Fruit fly (Drosophila melanogaster) whole organism, embryonic: ENCODE results near the gene CG7766.

Experiments used
- B-H1 ChIP-seq: fragments of 200-800 bp; sonication (Bioruptor generic); IDR thresholded peaks from 3 replicates; pipeline ENCODE4 v1.3.6; 2022; ENCODE audit warnings: missing biosample characterization, missing genetic modification characterization
- CG10274 ChIP-seq: fragments of 200-800 bp; sonication (Bioruptor generic); optimal IDR thresholded peaks from 3 replicates; lab custom pipeline; 2017; ENCODE audit warnings: missing biosample characterization, mild to moderate bottlenecking, missing genetic modification characterization
- CG10543 ChIP-seq: fragments of 200-800 bp; sonication (Bioruptor generic); optimal IDR thresholded peaks from 3 replicates; lab custom pipeline; 2017; ENCODE audit warnings: missing biosample characterization, mild to moderate bottlenecking, missing genetic modification characterization, moderate library complexity
- CG11696 ChIP-seq: fragments of 200-800 bp; sonication (Bioruptor generic); IDR thresholded peaks from 2 replicates; pipeline ENCODE4 v1.3.6; 2022; ENCODE audit warnings: missing biosample characterization, missing genetic modification characterization
- CG1233 ChIP-seq: fragments of 200-800 bp; sonication (Bioruptor generic); optimal IDR thresholded peaks from 4 replicates; lab custom pipeline; 2018; ENCODE audit warnings: missing biosample characterization, mild to moderate bottlenecking, missing genetic modification characterization
- CG14014 ChIP-seq: fragments of 200-800 bp; sonication (Bioruptor generic); IDR thresholded peaks from 2 replicates; pipeline ENCODE4 v1.3.6; 2022; ENCODE audit warnings: missing biosample characterization, missing genetic modification characterization
- CG14667 ChIP-seq: fragments of 200-800 bp; sonication (Bioruptor generic); IDR thresholded peaks from 2 replicates; pipeline ENCODE4 v1.3.6; 2022; ENCODE audit warnings: missing biosample characterization, missing genetic modification characterization
- CG14710 ChIP-seq: fragments of 200-800 bp; sonication (Bioruptor generic); optimal IDR thresholded peaks from 3 replicates; lab custom pipeline; 2019; ENCODE audit warnings: missing biosample characterization, mild to moderate bottlenecking, missing genetic modification characterization, moderate library complexity
- CG15073 ChIP-seq: fragments of 200-800 bp; sonication (Bioruptor generic); optimal IDR thresholded peaks from 2 replicates; lab custom pipeline; 2016; ENCODE audit warnings: missing biosample characterization, missing genetic modification characterization
- CG15269 ChIP-seq: fragments of 200-800 bp; sonication (Bioruptor generic); optimal IDR thresholded peaks from 2 replicates; lab custom pipeline; 2018; ENCODE audit warnings: missing biosample characterization, mild to moderate bottlenecking, missing genetic modification characterization, moderate library complexity
- CG17359 ChIP-seq: fragments of 200-800 bp; sonication (Bioruptor generic); optimal IDR thresholded peaks from 3 replicates; lab custom pipeline; 2018; ENCODE audit warnings: missing biosample characterization, mild to moderate bottlenecking, missing genetic modification characterization, moderate library complexity
- CG17829 ChIP-seq: fragments of 200-800 bp; optimal IDR thresholded peaks from 2 replicates; lab custom pipeline; 2019; ENCODE audit warnings: missing biosample characterization, mild to moderate bottlenecking, missing genetic modification characterization, moderate library complexity
- CG2116 ChIP-seq: fragments of 200-800 bp; sonication (Bioruptor generic); optimal IDR thresholded peaks from 3 replicates; lab custom pipeline; 2018; ENCODE audit warnings: missing biosample characterization, mild to moderate bottlenecking, missing genetic modification characterization
- CG30403 ChIP-seq: fragments of 200-800 bp; sonication (Bioruptor generic); optimal IDR thresholded peaks from 3 replicates; lab custom pipeline; 2016; ENCODE audit warnings: missing biosample characterization, missing genetic modification characterization
- CG31224 ChIP-seq: fragments of 200-800 bp; sonication (Bioruptor generic); IDR thresholded peaks from 2 replicates; pipeline ENCODE4 v1.3.6; 2022; ENCODE audit warnings: missing biosample characterization, missing genetic modification characterization
- CG34224 ChIP-seq: fragments of 200-800 bp; sonication (Bioruptor generic); IDR thresholded peaks from 3 replicates; pipeline ENCODE4 v1.3.6; 2022; ENCODE audit warnings: missing biosample characterization, missing genetic modification characterization; ENCODE audit not compliant: partially characterized antibody
- CG42726 ChIP-seq: fragments of 200-800 bp; sonication (Bioruptor generic); IDR thresholded peaks from 2 replicates; pipeline ENCODE4 v1.3.6; 2022; ENCODE audit warnings: missing biosample characterization, missing genetic modification characterization; ENCODE audit not compliant: partially characterized antibody
- CG4424 ChIP-seq: fragments of 200-800 bp; sonication (Bioruptor generic); optimal IDR thresholded peaks from 3 replicates; lab custom pipeline; 2016; ENCODE audit warnings: missing biosample characterization, missing genetic modification characterization
- ERR ChIP-seq: fragments of 200-800 bp; sonication (Bioruptor generic); optimal IDR thresholded peaks from 2 replicates; lab custom pipeline; 2016; ENCODE audit warnings: missing biosample characterization, missing genetic modification characterization
- Ets65A ChIP-seq: fragments of 200-800 bp; sonication (Bioruptor generic); peaks from one replicate; lab custom pipeline; 2016; ENCODE audit warnings: missing biosample characterization, missing genetic modification characterization
- Fer1 ChIP-seq: fragments of 200-800 bp; sonication (Bioruptor generic); optimal IDR thresholded peaks from 2 replicates; lab custom pipeline; 2017; ENCODE audit warnings: missing biosample characterization, mild to moderate bottlenecking, missing genetic modification characterization
- Gug ChIP-seq: fragments of 200-800 bp; sonication (Bioruptor generic); IDR thresholded peaks from 4 replicates; pipeline ENCODE4 v1.3.6; 2022; ENCODE audit warnings: missing biosample characterization, missing genetic modification characterization
- HLHmδ ChIP-seq: fragments of 200-800 bp; sonication (Bioruptor generic); optimal IDR thresholded peaks from 2 replicates; lab custom pipeline; 2018; ENCODE audit warnings: missing biosample characterization, mild to moderate bottlenecking, missing genetic modification characterization, moderate library complexity
- Hr3 ChIP-seq: fragments of 200-800 bp; sonication (Bioruptor generic); optimal IDR thresholded peaks from 3 replicates; lab custom pipeline; 2016; ENCODE audit warnings: missing biosample characterization, missing genetic modification characterization
- Rx ChIP-seq: fragments of 200-800 bp; sonication (Bioruptor generic); IDR thresholded peaks from 2 replicates; pipeline ENCODE4 v1.3.6; 2022; ENCODE audit warnings: missing biosample characterization, missing genetic modification characterization
- ash1 ChIP-seq: fragments of 200-800 bp; sonication (Bioruptor generic); optimal IDR thresholded peaks from 2 replicates; lab custom pipeline; 2018; ENCODE audit warnings: missing biosample characterization, mild to moderate bottlenecking, missing genetic modification characterization
- btn ChIP-seq: fragments of 200-800 bp; sonication (Bioruptor generic); optimal IDR thresholded peaks from 2 replicates; lab custom pipeline; 2016; ENCODE audit warnings: missing biosample characterization, missing genetic modification characterization
- dimm ChIP-seq: fragments of 200-800 bp; sonication (Bioruptor generic); IDR thresholded peaks from 2 replicates; pipeline ENCODE4 v1.3.6; 2022; ENCODE audit warnings: missing biosample characterization, missing genetic modification characterization
- gce ChIP-seq: fragments of 200-800 bp; sonication (Bioruptor generic); IDR thresholded peaks from 3 replicates; pipeline ENCODE4 v1.3.6; 2022; ENCODE audit warnings: missing biosample characterization, missing genetic modification characterization
- grn ChIP-seq: fragments of 200-800 bp; sonication (Bioruptor generic); optimal IDR thresholded peaks from 3 replicates; lab custom pipeline; 2017; ENCODE audit warnings: missing biosample characterization, missing genetic modification characterization
- gsb-n ChIP-seq: fragments of 200-800 bp; sonication (Bioruptor generic); optimal IDR thresholded peaks from 3 replicates; lab custom pipeline; 2018; ENCODE audit warnings: missing biosample characterization, mild to moderate bottlenecking, missing genetic modification characterization
- gt ChIP-seq: fragments of 200-800 bp; sonication (Bioruptor generic); IDR thresholded peaks from 2 replicates; pipeline ENCODE4 v1.3.6; 2022; ENCODE audit warnings: missing biosample characterization, missing genetic modification characterization
- hkb ChIP-seq, 2 experiments: fragments of 200-800 bp in 1 of 2; fragments of >200 bp in 1 of 2; sonication (Bioruptor generic) in 1 of 2; IDR thresholded peaks in 1 of 2; optimal IDR thresholded peaks in 1 of 2; 2 replicates each; pipeline versions ENCODE4 v1.3.6 to Lab custom; 2017 to 2022; ENCODE audit warnings: missing biosample characterization in 1 of 2, missing genetic modification characterization in 1 of 2
- ken ChIP-seq: fragments of 200-800 bp; sonication (Bioruptor generic); IDR thresholded peaks from 3 replicates; pipeline ENCODE4 v1.3.6; 2022; ENCODE audit warnings: missing biosample characterization, missing genetic modification characterization
- lbe ChIP-seq: fragments of 200-800 bp; sonication (Bioruptor generic); optimal IDR thresholded peaks from 2 replicates; lab custom pipeline; 2016; ENCODE audit warnings: missing biosample characterization, mild to moderate bottlenecking, missing genetic modification characterization
- nmo ChIP-seq: fragments of 200-800 bp; sonication (Bioruptor generic); optimal IDR thresholded peaks from 2 replicates; lab custom pipeline; 2018; ENCODE audit warnings: missing biosample characterization, mild to moderate bottlenecking, missing genetic modification characterization, moderate library complexity
- otp ChIP-seq: fragments of 200-800 bp; sonication (Bioruptor generic); IDR thresholded peaks from 3 replicates; pipeline ENCODE4, ENCODE4 v1.3.6; 2022; ENCODE audit warnings: missing biosample characterization, missing genetic modification characterization
- prd ChIP-seq, 3 experiments: fragments of >200 bp in 2 of 3; fragments of 200-800 bp in 1 of 3; sonication (Bioruptor generic) in 1 of 3; optimal IDR thresholded peaks in 2 of 3; IDR thresholded peaks in 1 of 3; 2 replicates in 2 of 3; 3 replicates in 1 of 3; pipeline versions ENCODE4 v1.3.6 to Lab custom; 2017 to 2022; ENCODE audit warnings: missing biosample characterization in 1 of 3, missing genetic modification characterization in 1 of 3
- ranshi ChIP-seq: fragments of 200-800 bp; sonication (Bioruptor generic); IDR thresholded peaks from 2 replicates; pipeline ENCODE4 v1.3.6; 2022; ENCODE audit warnings: missing biosample characterization, missing genetic modification characterization
- schlank ChIP-seq: fragments of 200-800 bp; sonication (Bioruptor generic); optimal IDR thresholded peaks from 2 replicates; lab custom pipeline; 2018; ENCODE audit warnings: missing biosample characterization, mild to moderate bottlenecking, missing genetic modification characterization
- sd ChIP-seq: fragments of 200-800 bp; sonication (Bioruptor generic); optimal IDR thresholded peaks from 3 replicates; lab custom pipeline; 2018; ENCODE audit warnings: missing biosample characterization, mild to moderate bottlenecking, missing genetic modification characterization, moderate library complexity
- sens-2 ChIP-seq: fragments of 200-800 bp; sonication (Bioruptor generic); IDR thresholded peaks from 2 replicates; pipeline ENCODE4 v1.3.6; 2022; ENCODE audit warnings: missing biosample characterization, missing genetic modification characterization
- sim ChIP-seq: fragments of 200-800 bp; sonication (Bioruptor generic); IDR thresholded peaks from 2 replicates; pipeline ENCODE4 v1.3.6; 2022; ENCODE audit warnings: missing biosample characterization, missing genetic modification characterization
- sqz ChIP-seq: fragments of 200-800 bp; sonication (Bioruptor generic); optimal IDR thresholded peaks from 3 replicates; lab custom pipeline; 2018; ENCODE audit warnings: missing biosample characterization, mild to moderate bottlenecking, missing genetic modification characterization
- ssp ChIP-seq: fragments of 200-800 bp; sonication (Bioruptor generic); IDR thresholded peaks from 2 replicates; pipeline ENCODE4 v1.3.6; 2022; ENCODE audit warnings: missing biosample characterization, missing genetic modification characterization
- stc ChIP-seq: fragments of 200-800 bp; sonication (Bioruptor generic); IDR thresholded peaks from 2 replicates; pipeline ENCODE4 v1.3.6; 2022; ENCODE audit warnings: missing biosample characterization, missing genetic modification characterization
- tap ChIP-seq: fragments of 200-800 bp; optimal IDR thresholded peaks from 3 replicates; lab custom pipeline; 2019; ENCODE audit warnings: missing biosample characterization, mild to moderate bottlenecking, missing genetic modification characterization, moderate library complexity
- unc-4 ChIP-seq: fragments of 200-800 bp; sonication (Bioruptor generic); IDR thresholded peaks from 2 replicates; pipeline ENCODE4 v1.3.6; 2022; ENCODE audit warnings: missing biosample characterization, missing genetic modification characterization; ENCODE audit not compliant: partially characterized antibody
- usp ChIP-seq: fragments of >200 bp; optimal IDR thresholded peaks from 2 replicates; lab custom pipeline; 2017; ENCODE audit warnings: missing biosample characterization, missing genetic modification characterization
- wek ChIP-seq: fragments of 200-800 bp; sonication (Bioruptor generic); optimal IDR thresholded peaks from 3 replicates; lab custom pipeline; 2018; ENCODE audit warnings: missing biosample characterization, mild to moderate bottlenecking, missing genetic modification characterization, moderate library complexity

The CG7766 gene

dm6 chrX:9060078-9060477, 43.5 kb downstream of the CG7766 start (continued):
- TF ChIP-seq lbe (GFP tag; lab: Kevin White, UChicago) (peak; percentile 14), otp (GFP tag; lab: Robert Waterston, UW) (peak; percentile 57; the same call in 1 of the 3 replicates), CG10274 (GFP tag; lab: Kevin White, UChicago) (peak; percentile 24), Rx (no peak), CG17829 (tag; lab: Kevin White, UChicago) (peak; percentile 55), CG1233 (no peak), unc-4 (GFP tag; lab: Robert Waterston, UW) (no peak), gce (GFP tag; lab: Robert Waterston, UW) (peak; percentile 46; the same call in 1 of the 3 replicates), CG15269 (tag; lab: Kevin White, UChicago) (peak; percentile 91), Hr3 (peak; percentile 59), btn (no peak), CG14710 (tag; lab: Kevin White, UChicago) (peak; percentile 43), CG17359 (tag; lab: Kevin White, UChicago) (peak; percentile 87), Gug (GFP tag; lab: Robert Waterston, UW) (no peak), hkb (optimal IDR thresholded peaks at IDR 0.05; lab: Kevin White, UChicago) (no peak), hkb (GFP tag; IDR thresholded peaks at IDR 0.05; lab: Robert Waterston, UW) (peak; percentile 87), CG14014 (peak; percentile 51; the same call in 1 of the 2 replicates), CG31224 (GFP tag; lab: Robert Waterston, UW) (no peak), nmo (GFP tag; lab: Kevin White, UChicago) (peak; percentile 57), tap (tag; lab: Kevin White, UChicago) (peak; percentile 85), stc (GFP tag; lab: Robert Waterston, UW) (0 out of 2 replicates have a peak, but pooled peaks have one; percentile 39), CG30403 (peak; percentile 75), gt (no peak), CG10543 (GFP tag; lab: Kevin White, UChicago) (no peak), ken (GFP tag; lab: Robert Waterston, UW) (peak; percentile 53; the same call in 2 of the 3 replicates), gsb-n (tag; lab: Kevin White, UChicago) (peak; percentile 55), CG2116 (GFP tag; lab: Kevin White, UChicago) (peak; percentile 6), CG4424 (GFP tag; lab: Kevin White, UChicago) (peak; percentile 64), CG42726 (GFP tag; lab: Robert Waterston, UW) (no peak), dimm (peak; percentile 39; the same call in 1 of the 2 replicates), CG14667 (GFP tag; lab: Robert Waterston, UW) (peak; percentile 59), CG11696 (peak; percentile 78), ranshi (GFP tag; lab: Robert Waterston, UW) (peak; percentile 80), prd (optimal IDR thresholded peaks at IDR 0.05; lab: Kevin White, UChicago) (no peak), prd (GFP tag; IDR thresholded peaks at IDR 0.05; lab: Robert Waterston, UW) (peak; percentile 63), schlank (tag; lab: Kevin White, UChicago) (peak; percentile 21), CG34224 (GFP tag; lab: Robert Waterston, UW) (no peak), wek (GFP tag; lab: Kevin White, UChicago) (peak; percentile 26), sqz (peak; percentile 29), sim (GFP tag; lab: Robert Waterston, UW) (no peak), ERR (GFP tag; lab: Kevin White, UChicago) (no peak), ash1 (GFP tag; lab: Kevin White, UChicago) (no peak), Ets65A (peak; percentile 87), ssp (GFP tag; lab: Robert Waterston, UW) (no peak), CG15073 (GFP tag; lab: Kevin White, UChicago) (no peak), HLHmδ (GFP tag; lab: Kevin White, UChicago) (no peak), sd (tag; lab: Kevin White, UChicago) (peak; percentile 62), Fer1 (no peak), usp (GFP tag; lab: Kevin White, UChicago) (no peak), B-H1 (GFP tag; lab: Robert Waterston, UW) (peak; percentile 58), grn (no peak), sens-2 (GFP tag; lab: Robert Waterston, UW) (no peak)
